Fruit fly (Drosophila melanogaster) whole organism, embryonic: ENCODE measurements around the gene CG34135.

ENCODE experiments used
- Atf6 ChIP-seq: fragments of 200-800 bp; sonication (Bioruptor generic); IDR thresholded peaks from 2 replicates; pipeline ENCODE4 v1.3.6; 2022; ENCODE audit warnings: missing biosample characterization, missing genetic modification characterization
- Awh ChIP-seq: fragments of 200-800 bp; sonication (Bioruptor generic); IDR thresholded peaks from 2 replicates; pipeline ENCODE4, ENCODE4 v1.3.6; 2022; ENCODE audit warnings: missing biosample characterization, missing genetic modification characterization
- CG12299 ChIP-seq: fragments of 200-800 bp; sonication (Bioruptor generic); optimal IDR thresholded peaks from 2 replicates; lab custom pipeline; 2018; ENCODE audit warnings: missing biosample characterization, mild to moderate bottlenecking, missing genetic modification characterization
- CG13424 ChIP-seq: fragments of 200-800 bp; sonication (Bioruptor generic); optimal IDR thresholded peaks from 2 replicates; lab custom pipeline; 2019; ENCODE audit warnings: missing biosample characterization, mild to moderate bottlenecking, missing genetic modification characterization, moderate library complexity
- CG15269 ChIP-seq: fragments of 200-800 bp; sonication (Bioruptor generic); optimal IDR thresholded peaks from 2 replicates; lab custom pipeline; 2018; ENCODE audit warnings: missing biosample characterization, mild to moderate bottlenecking, missing genetic modification characterization, moderate library complexity
- CG15696 ChIP-seq: fragments of 200-800 bp; sonication (Bioruptor generic); optimal IDR thresholded peaks from 2 replicates; lab custom pipeline; 2019; ENCODE audit warnings: missing biosample characterization, mild to moderate bottlenecking, missing genetic modification characterization, moderate library complexity
- CG17568 ChIP-seq: fragments of 200-800 bp; sonication (Bioruptor generic); optimal IDR thresholded peaks from 2 replicates; lab custom pipeline; 2018; ENCODE audit warnings: missing biosample characterization, mild to moderate bottlenecking, missing genetic modification characterization, moderate library complexity
- CG17612 ChIP-seq: fragments of 200-800 bp; sonication (Bioruptor generic); IDR thresholded peaks from 2 replicates; pipeline ENCODE4 v1.3.6; 2022; ENCODE audit warnings: missing biosample characterization, missing genetic modification characterization
- CG1832 ChIP-seq: fragments of 200-800 bp; sonication (Bioruptor generic); optimal IDR thresholded peaks from 2 replicates; lab custom pipeline; 2017; ENCODE audit warnings: missing biosample characterization, mild to moderate bottlenecking, missing genetic modification characterization, inconsistent platforms
- CG2120 ChIP-seq: fragments of 200-800 bp; sonication (Bioruptor generic); optimal IDR thresholded peaks from 3 replicates; lab custom pipeline; 2016; ENCODE audit warnings: missing biosample characterization, missing genetic modification characterization
- CG2889 ChIP-seq: fragments of 200-800 bp; sonication (Bioruptor generic); IDR thresholded peaks from 3 replicates; pipeline ENCODE4 v1.3.6; 2022; ENCODE audit warnings: missing biosample characterization, missing genetic modification characterization
- CG32772 ChIP-seq: fragments of 200-800 bp; sonication (Bioruptor generic); IDR thresholded peaks from 2 replicates; pipeline ENCODE4 v1.3.6; 2022; ENCODE audit warnings: missing biosample characterization, missing genetic modification characterization
- CG3407 ChIP-seq: fragments of 200-800 bp; sonication (Bioruptor generic); optimal IDR thresholded peaks from 2 replicates; lab custom pipeline; 2018; ENCODE audit warnings: missing biosample characterization, mild to moderate bottlenecking, missing genetic modification characterization
- CG3847 ChIP-seq: fragments of 200-800 bp; sonication (Bioruptor generic); IDR thresholded peaks from 2 replicates; pipeline ENCODE4 v1.3.6; 2022; ENCODE audit warnings: missing biosample characterization, missing genetic modification characterization
- CG4360 ChIP-seq: fragments of 200-800 bp; sonication (Bioruptor generic); IDR thresholded peaks from 2 replicates; pipeline ENCODE4 v1.3.6; 2022; ENCODE audit warnings: missing biosample characterization, missing genetic modification characterization
- CG43689 ChIP-seq: fragments of 200-800 bp; sonication (Bioruptor generic); IDR thresholded peaks from 2 replicates; pipeline ENCODE4 v1.3.6; 2022; ENCODE audit warnings: missing biosample characterization, missing genetic modification characterization
- CG5180 ChIP-seq: fragments of 200-800 bp; sonication (Bioruptor generic); optimal IDR thresholded peaks from 3 replicates; lab custom pipeline; 2017; ENCODE audit warnings: missing biosample characterization, missing genetic modification characterization, mild to moderate bottlenecking, moderate library complexity, missing genetic modification reagents
- CG6254 ChIP-seq: fragments of 200-800 bp; sonication (Bioruptor generic); optimal IDR thresholded peaks from 3 replicates; lab custom pipeline; 2017; ENCODE audit warnings: mild to moderate bottlenecking, missing biosample characterization, missing genetic modification reagents, missing genetic modification characterization
- CG7372 ChIP-seq: fragments of 200-800 bp; sonication (Bioruptor generic); IDR thresholded peaks from 2 replicates; pipeline ENCODE4 v1.3.6; 2022; ENCODE audit warnings: missing biosample characterization, missing genetic modification characterization
- CG7928 ChIP-seq: fragments of 200-800 bp; sonication (Bioruptor generic); optimal IDR thresholded peaks from 2 replicates; lab custom pipeline; 2017; ENCODE audit warnings: missing biosample characterization, mild to moderate bottlenecking, missing genetic modification characterization
- CG8924 ChIP-seq: fragments of 200-800 bp; optimal IDR thresholded peaks from 3 replicates; lab custom pipeline; 2019; ENCODE audit warnings: missing biosample characterization, mild to moderate bottlenecking, missing genetic modification characterization, moderate library complexity
- CG8944 ChIP-seq: fragments of 200-800 bp; sonication (Bioruptor generic); optimal IDR thresholded peaks from 3 replicates; lab custom pipeline; 2016; ENCODE audit warnings: missing biosample characterization, missing genetic modification characterization
- CG9609 ChIP-seq: fragments of 200-800 bp; sonication (Bioruptor generic); optimal IDR thresholded peaks from 3 replicates; lab custom pipeline; 2016; ENCODE audit warnings: missing biosample characterization, missing genetic modification characterization
- CG9797 ChIP-seq: fragments of 200-800 bp; sonication (Bioruptor generic); optimal IDR thresholded peaks from 3 replicates; lab custom pipeline; 2018; ENCODE audit warnings: missing biosample characterization, mild to moderate bottlenecking, missing genetic modification characterization
- Dref ChIP-seq: fragments of 200-800 bp; sonication (Bioruptor generic); IDR thresholded peaks from 2 replicates; pipeline ENCODE4 v1.3.6; 2022; ENCODE audit warnings: missing biosample characterization, missing genetic modification characterization
- Fer2 ChIP-seq: fragments of 200-800 bp; sonication (Bioruptor generic); optimal IDR thresholded peaks from 2 replicates; lab custom pipeline; 2018; ENCODE audit warnings: missing biosample characterization, mild to moderate bottlenecking, missing genetic modification characterization, moderate library complexity
- Hand ChIP-seq: fragments of 200-800 bp; sonication (Bioruptor generic); optimal IDR thresholded peaks from 2 replicates; lab custom pipeline; 2017; ENCODE audit warnings: mild to moderate bottlenecking, missing biosample characterization, missing genetic modification reagents, missing genetic modification characterization
- Jarid2 ChIP-seq: fragments of 200-800 bp; sonication (Bioruptor generic); optimal IDR thresholded peaks from 3 replicates; lab custom pipeline; 2017; ENCODE audit warnings: mild to moderate bottlenecking, missing biosample characterization, missing genetic modification reagents, missing genetic modification characterization
- Lim3 ChIP-seq: fragments of 200-800 bp; sonication (Bioruptor generic); IDR thresholded peaks from 2 replicates; pipeline ENCODE4 v1.3.6; 2022; ENCODE audit warnings: missing biosample characterization, missing genetic modification characterization
- NK7.1 ChIP-seq: fragments of 200-800 bp; sonication (Bioruptor generic); optimal IDR thresholded peaks from 3 replicates; lab custom pipeline; 2016; ENCODE audit warnings: missing biosample characterization, missing genetic modification characterization
- Sin3A ChIP-seq: fragments of >200 bp; optimal IDR thresholded peaks from 2 replicates; lab custom pipeline; 2018
- ash1 ChIP-seq: fragments of 200-800 bp; sonication (Bioruptor generic); optimal IDR thresholded peaks from 2 replicates; lab custom pipeline; 2018; ENCODE audit warnings: missing biosample characterization, mild to moderate bottlenecking, missing genetic modification characterization
- cad ChIP-seq: fragments of >200 bp; optimal IDR thresholded peaks from 2 replicates; lab custom pipeline; 2017; ENCODE audit warnings: missing biosample characterization, missing genetic modification characterization
- dmrt11E ChIP-seq: fragments of 200-800 bp; sonication (Bioruptor generic); optimal IDR thresholded peaks from 3 replicates; lab custom pipeline; 2018; ENCODE audit warnings: missing biosample characterization, mild to moderate bottlenecking, missing genetic modification characterization, moderate library complexity
- dysf ChIP-seq: fragments of 200-800 bp; sonication (Bioruptor generic); IDR thresholded peaks from 3 replicates; pipeline ENCODE4 v1.3.6; 2022; ENCODE audit warnings: missing biosample characterization, missing genetic modification characterization
- fd102C ChIP-seq: fragments of 200-800 bp; sonication (Bioruptor generic); optimal IDR thresholded peaks from 2 replicates; lab custom pipeline; 2018; ENCODE audit warnings: missing biosample characterization, mild to moderate bottlenecking, missing genetic modification characterization, moderate library complexity
- fd64A ChIP-seq: fragments of 200-800 bp; sonication (Bioruptor generic); optimal IDR thresholded peaks from 3 replicates; lab custom pipeline; 2018; ENCODE audit warnings: missing biosample characterization, mild to moderate bottlenecking, missing genetic modification characterization
- gsb ChIP-seq: fragments of 200-800 bp; sonication (Bioruptor generic); IDR thresholded peaks from 2 replicates; pipeline ENCODE4 v1.3.6; 2022; ENCODE audit warnings: missing biosample characterization, missing genetic modification characterization
- h ChIP-seq: fragments of >200 bp; optimal IDR thresholded peaks from 2 replicates; lab custom pipeline; 2017
- insv ChIP-seq, 2 experiments: fragments of 200-800 bp; sonication (Bioruptor generic); optimal IDR thresholded peaks; 3 replicates each; lab custom pipeline; 2016 to 2018; ENCODE audit warnings: missing biosample characterization in 2 of 2, missing genetic modification characterization in 2 of 2
- ken ChIP-seq: fragments of 200-800 bp; sonication (Bioruptor generic); IDR thresholded peaks from 3 replicates; pipeline ENCODE4 v1.3.6; 2022; ENCODE audit warnings: missing biosample characterization, missing genetic modification characterization
- lab ChIP-seq: fragments of 200-800 bp; sonication (Bioruptor generic); optimal IDR thresholded peaks from 3 replicates; lab custom pipeline; 2017; ENCODE audit warnings: missing biosample characterization, missing genetic modification characterization, mild to moderate bottlenecking, moderate library complexity, missing genetic modification reagents
- lmd ChIP-seq: fragments of 200-800 bp; sonication (Bioruptor generic); IDR thresholded peaks from 2 replicates; pipeline ENCODE4 v1.3.6; 2022; ENCODE audit warnings: missing biosample characterization, missing genetic modification characterization
- lola ChIP-seq, 3 experiments: fragments of >200 bp in 2 of 3; fragments of 200-800 bp in 1 of 3; sonication (Bioruptor generic) in 1 of 3; optimal IDR thresholded peaks; 2 replicates each; lab custom pipeline; 2017 to 2019; ENCODE audit warnings: missing biosample characterization in 3 of 3, missing genetic modification characterization in 3 of 3, mild to moderate bottlenecking in 1 of 3, moderate library complexity in 1 of 3
- rib ChIP-seq: fragments of 200-800 bp; sonication (Bioruptor generic); IDR thresholded peaks from 2 replicates; pipeline ENCODE4 v1.3.6; 2022; ENCODE audit warnings: missing biosample characterization, missing genetic modification characterization
- schlank ChIP-seq: fragments of 200-800 bp; sonication (Bioruptor generic); optimal IDR thresholded peaks from 2 replicates; lab custom pipeline; 2018; ENCODE audit warnings: missing biosample characterization, mild to moderate bottlenecking, missing genetic modification characterization
- sisA ChIP-seq: fragments of 200-800 bp; sonication (Bioruptor generic); IDR thresholded peaks from 2 replicates; pipeline ENCODE4 v1.3.6; 2022; ENCODE audit warnings: missing biosample characterization, missing genetic modification characterization
- sug ChIP-seq: fragments of 200-800 bp; optimal IDR thresholded peaks from 2 replicates; lab custom pipeline; 2019; ENCODE audit warnings: missing biosample characterization, mild to moderate bottlenecking, missing genetic modification characterization, moderate library complexity
- vfl ChIP-seq: fragments of 200-800 bp; sonication (Bioruptor generic); optimal IDR thresholded peaks from 2 replicates; lab custom pipeline; 2016; ENCODE audit warnings: missing biosample characterization, missing genetic modification characterization
- yki ChIP-seq: fragments of >200 bp; optimal IDR thresholded peaks from 3 replicates; lab custom pipeline; 2018
- zfh1 ChIP-seq: fragments of 200-800 bp; sonication (Bioruptor generic); IDR thresholded peaks from 3 replicates; pipeline ENCODE4 v1.3.6; 2022; ENCODE audit warnings: missing biosample characterization, missing genetic modification characterization

Gene CG34135

dm6 chr3R:8812342-8812966 lies 44.5 kb upstream of the CG34135 start (continued):
- no peak for TF ChIP-seq NK7.1 (GFP tag; lab: Kevin White, UChicago)
- no peak for TF ChIP-seq h (lab: Kevin White, UChicago)
- no peak for TF ChIP-seq CG12299 (tag; lab: Kevin White, UChicago)
- peak; percentile 31 for TF ChIP-seq CG8944 (GFP tag; lab: Kevin White, UChicago)
- TF ChIP-seq rib (GFP tag; lab: Robert Waterston, UW) = no peak
- TF ChIP-seq Awh (GFP tag; lab: Robert Waterston, UW) = peak; percentile 81; the same call in 1 of the 2 replicates
- TF ChIP-seq CG3407 = no peak
- TF ChIP-seq ken = 0 out of 3 replicates have a peak, but pooled peaks have one; percentile 4
- no peak for TF ChIP-seq fd64A (GFP tag; lab: Kevin White, UChicago)
- TF ChIP-seq CG9609 (GFP tag; lab: Kevin White, UChicago) = peak; percentile 22
- no peak for TF ChIP-seq CG15696 (tag; lab: Kevin White, UChicago)
- TF ChIP-seq CG1832 (GFP tag; lab: Kevin White, UChicago) = no peak
- TF ChIP-seq CG6254 (GFP tag; lab: Kevin White, UChicago) = peak; percentile 12
- TF ChIP-seq Dref = no peak
- no peak for TF ChIP-seq cad
- no peak for TF ChIP-seq CG7372
- peak; percentile 12 for TF ChIP-seq Fer2
- TF ChIP-seq CG2889 = 0 out of 3 replicates have a peak, but pooled peaks have one; percentile 58
- TF ChIP-seq sug (tag; lab: Kevin White, UChicago) = no peak
- TF ChIP-seq fd102C (GFP tag; lab: Kevin White, UChicago) = no peak
- peak; percentile 63 for TF ChIP-seq CG15269 (tag; lab: Kevin White, UChicago)
- peak; percentile 36 for TF ChIP-seq dmrt11E
- peak; percentile 70; the same call in 2 of the 3 replicates for TF ChIP-seq dysf (GFP tag; lab: Robert Waterston, UW)
- TF ChIP-seq CG5180 (GFP tag; lab: Kevin White, UChicago) = no peak
- TF ChIP-seq ash1 (GFP tag; lab: Kevin White, UChicago) = no peak
- TF ChIP-seq lola (GFP tag; optimal IDR thresholded peaks at IDR 0.05; lab: Kevin White, UChicago) = peak in 1 of 3 experiments; percentile 16
- TF ChIP-seq yki (lab: Kevin White, UChicago) = no peak
- TF ChIP-seq insv (GFP tag; optimal IDR thresholded peaks at IDR 0.05; lab: Kevin White, UChicago) = no peak
- TF ChIP-seq Atf6 (GFP tag; lab: Robert Waterston, UW) = no peak; the same call in 1 of the 2 replicates
- TF ChIP-seq sisA (GFP tag; lab: Robert Waterston, UW) = peak; percentile 61
- no peak for TF ChIP-seq CG7928 (GFP tag; lab: Kevin White, UChicago)
- TF ChIP-seq CG2120 (GFP tag; lab: Kevin White, UChicago) = peak; percentile 31
- TF ChIP-seq Sin3A (lab: Kevin White, UChicago) = no peak
- no peak for TF ChIP-seq vfl (GFP tag; lab: Kevin White, UChicago)
- peak; percentile 29 for TF ChIP-seq Hand (GFP tag; lab: Kevin White, UChicago)
- no peak for TF ChIP-seq Lim3 (GFP tag; lab: Robert Waterston, UW)
- TF ChIP-seq lab = no peak
- TF ChIP-seq CG13424 (tag; lab: Kevin White, UChicago) = peak; percentile 16
- TF ChIP-seq CG4360 (GFP tag; lab: Robert Waterston, UW) = no peak
- peak; percentile 58; the same call in 1 of the 2 replicates for TF ChIP-seq CG32772
- TF ChIP-seq CG17612 (GFP tag; lab: Robert Waterston, UW) = no peak
- TF ChIP-seq schlank = peak; percentile 20
- no peak for TF ChIP-seq CG9797 (GFP tag; lab: Kevin White, UChicago)
- TF ChIP-seq CG3847 = no peak
- peak; percentile 28 for TF ChIP-seq CG17568 (GFP tag; lab: Kevin White, UChicago)
- TF ChIP-seq Jarid2 (GFP tag; lab: Kevin White, UChicago) = no peak
- TF ChIP-seq zfh1 (GFP tag; lab: Robert Waterston, UW) = peak; percentile 57; the same call in 2 of the 3 replicates
- TF ChIP-seq CG43689 (GFP tag; lab: Robert Waterston, UW) = no peak
- peak; percentile 31 for TF ChIP-seq CG8924 (tag; lab: Kevin White, UChicago)
- peak; percentile 48 for TF ChIP-seq lmd (GFP tag; lab: Robert Waterston, UW)
- TF ChIP-seq gsb (GFP tag; lab: Robert Waterston, UW) = no peak
